Worm (Caenorhabditis elegans) whole organism, L3 larva: ENCODE results near the gene T05B4.13.

Source experiments
- ZK546.5 ChIP-seq: sonication (generic microtip); optimal IDR thresholded peaks from 2 replicates; lab custom pipeline; 2017; ENCODE audit warnings: missing biosample characterization, missing genetic modification characterization
- aly-2 ChIP-seq: fragments of 150-350 bp; optimal IDR thresholded peaks from 2 replicates; lab custom pipeline; 2014; ENCODE audit warnings: missing biosample characterization, missing genetic modification characterization
- ama-1 ChIP-seq: fragments of 150-350 bp; optimal IDR thresholded peaks from 2 replicates; lab custom pipeline; 2018
- fkh-2 ChIP-seq: fragments of 150-350 bp; optimal IDR thresholded peaks from 2 replicates; lab custom pipeline; 2014; ENCODE audit warnings: missing biosample characterization, missing genetic modification reagents, missing genetic modification characterization
- fos-1 ChIP-seq: fragments of 150-350 bp; optimal IDR thresholded peaks from 2 replicates; lab custom pipeline; 2014; ENCODE audit warnings: missing biosample characterization, missing genetic modification characterization
- nhr-23 ChIP-seq: fragments of 150-350 bp; optimal IDR thresholded peaks from 2 replicates; lab custom pipeline; 2014; ENCODE audit warnings: missing biosample characterization, missing genetic modification reagents, missing genetic modification characterization
- nhr-237 ChIP-seq: fragments of 150-350 bp; optimal IDR thresholded peaks from 2 replicates; lab custom pipeline; 2014; ENCODE audit warnings: missing biosample characterization, missing genetic modification characterization
- nhr-67 ChIP-seq: fragments of 150-350 bp; optimal IDR thresholded peaks from 2 replicates; lab custom pipeline; 2014; ENCODE audit warnings: missing biosample characterization, missing genetic modification characterization
- pha-4 ChIP-seq: fragments of 150-350 bp; optimal IDR thresholded peaks from 2 replicates; lab custom pipeline; 2014; ENCODE audit warnings: missing biosample characterization, missing genetic modification reagents, missing genetic modification characterization
- ztf-4 ChIP-seq: fragments of 150-350 bp; optimal IDR thresholded peaks from 2 replicates; lab custom pipeline; 2014; ENCODE audit warnings: missing biosample characterization, missing genetic modification characterization

- TF ChIP-seq ama-1 (lab: Kevin White, UChicago) (no peak), pha-4 (no peak), fos-1 (no peak), aly-2 (tag; lab: Kevin White, UChicago) (no peak), nhr-237 (no peak), fkh-2 (tag; lab: Kevin White, UChicago) (no peak), ZK546.5 (tag; lab: Kevin White, UChicago) (no peak), nhr-67 (tag; lab: Kevin White, UChicago) (no peak), nhr-23 (no peak), ztf-4 (tag; lab: Kevin White, UChicago) (no peak)
These were observed at the start of gene T05B4.13 for ce11 chrV:4127435-4127834.
